Worm (Caenorhabditis elegans): Measurements from ENCODE around the gene mmad-1.

DNA sequence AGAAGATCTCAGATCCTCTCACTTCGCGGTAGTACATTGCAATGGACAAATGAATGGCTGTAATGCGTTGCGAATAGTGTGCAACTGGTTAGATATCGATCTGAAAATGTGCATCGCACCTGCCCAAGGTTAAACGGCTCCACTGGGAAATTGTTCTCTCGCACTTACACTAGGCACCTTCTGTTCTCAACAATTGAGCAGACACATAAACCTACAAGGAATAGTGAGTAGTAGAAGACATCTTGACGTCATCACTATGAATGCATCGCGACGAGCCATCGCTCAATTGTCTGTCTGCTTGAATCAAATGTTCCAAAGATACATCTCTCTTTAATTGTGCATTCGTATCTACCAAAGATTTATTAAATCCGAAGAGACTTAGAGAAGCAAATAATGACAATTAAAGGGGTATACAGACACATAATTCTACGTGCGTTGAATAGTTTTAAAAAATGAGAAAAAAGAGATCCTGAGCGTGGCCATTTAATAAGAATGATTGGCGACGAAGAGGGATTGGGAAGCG is 14.3 kb upstream of the mmad-1 start, which contains the start of gene T05D4.2:
- no peak for TF ChIP-seq ama-1 (optimal IDR thresholded peaks at IDR 0.05)
- TF ChIP-seq hmbx-1 (tag; optimal IDR thresholded peaks at IDR 0.05) = no peak
- TF ChIP-seq flt-1 (GFP tag; IDR thresholded peaks at IDR 0.05) = no peak

Data from whole organism, early embryonic.